Fruit fly (Drosophila melanogaster) whole organism, wandering third instar larva: ENCODE measurements around the gene Btk.
A peak's percentile ranks its signal among the peaks of the same experiment; 100 is the strongest.

ENCODE experiments used
- Abd-B ChIP-seq: fragments of >200 bp; optimal IDR thresholded peaks from 2 replicates; lab custom pipeline; 2017; ENCODE audit warnings: missing biosample characterization, missing genetic modification characterization
- CG32264 ChIP-seq: fragments of 200-800 bp; sonication (Bioruptor generic); optimal IDR thresholded peaks from 2 replicates; lab custom pipeline; 2016; ENCODE audit warnings: missing biosample characterization, missing genetic modification characterization
- CG9705 ChIP-seq: fragments of 200-800 bp; sonication (Bioruptor generic); optimal IDR thresholded peaks from 2 replicates; lab custom pipeline; 2018; ENCODE audit warnings: missing biosample characterization, mild to moderate bottlenecking, missing genetic modification characterization
- CrebA ChIP-seq: fragments of 200-800 bp; sonication (Bioruptor generic); optimal IDR thresholded peaks from 2 replicates; lab custom pipeline; 2016; ENCODE audit warnings: missing biosample characterization, mild to moderate bottlenecking, missing genetic modification characterization, borderline replicate concordance
- Dfd ChIP-seq: fragments of >200 bp; optimal IDR thresholded peaks from 2 replicates; lab custom pipeline; 2017; ENCODE audit warnings: missing biosample characterization, missing genetic modification characterization
- Dif ChIP-seq: fragments of 200-275, 200-300 bp; sonication (Bioruptor generic); optimal IDR thresholded peaks from 2 replicates; lab custom pipeline; 2018; ENCODE audit warnings: missing biosample characterization, missing genetic modification characterization; ENCODE audit not compliant: partially characterized antibody
- GATAd ChIP-seq: sonication (Bioruptor generic); optimal IDR thresholded peaks from 2 replicates; lab custom pipeline; 2016; ENCODE audit warnings: missing biosample characterization, missing genetic modification characterization
- HLH106 ChIP-seq: fragments of 200-800 bp; optimal IDR thresholded peaks from 3 replicates; lab custom pipeline; 2019; ENCODE audit warnings: missing biosample characterization, mild to moderate bottlenecking, missing genetic modification characterization, moderate library complexity
- Hnf4 ChIP-seq: fragments of 200-800 bp; sonication (Bioruptor generic); optimal IDR thresholded peaks from 2 replicates; lab custom pipeline; 2016; ENCODE audit warnings: missing biosample characterization, mild to moderate bottlenecking, missing genetic modification characterization
- Hr78 ChIP-seq: fragments of >200 bp; optimal IDR thresholded peaks from 2 replicates; lab custom pipeline; 2017; ENCODE audit warnings: missing biosample characterization, missing genetic modification characterization
- Hr83 ChIP-seq: fragments of 200-300 bp; sonication (Bioruptor generic); optimal IDR thresholded peaks from 2 replicates; lab custom pipeline; 2016; ENCODE audit warnings: missing biosample characterization, mild to moderate bottlenecking, missing genetic modification characterization, moderate library complexity; ENCODE audit not compliant: poor library complexity, severe bottlenecking
- Jra ChIP-seq: sonication (Bioruptor generic); optimal IDR thresholded peaks from 2 replicates; lab custom pipeline; 2016; ENCODE audit warnings: missing biosample characterization, missing genetic modification characterization
- Mio ChIP-seq: sonication (Bioruptor generic); optimal IDR thresholded peaks from 2 replicates; lab custom pipeline; 2016; ENCODE audit warnings: missing biosample characterization, missing genetic modification characterization
- Myc ChIP-seq: fragments of >200 bp; optimal IDR thresholded peaks from 2 replicates; lab custom pipeline; 2017
- N ChIP-seq: fragments of >200 bp; optimal IDR thresholded peaks from 2 replicates; lab custom pipeline; 2018; ENCODE audit warnings: missing biosample characterization, missing external identifiers, missing genetic modification characterization
- OdsH ChIP-seq: fragments of 200-800 bp; sonication (Bioruptor generic); optimal IDR thresholded peaks from 2 replicates; lab custom pipeline; 2016; ENCODE audit warnings: missing biosample characterization, mild to moderate bottlenecking, missing genetic modification characterization
- Rel ChIP-seq, 2 experiments: fragments of 200-800 bp; sonication (Bioruptor generic) in 1 of 2; optimal IDR thresholded peaks; 2 replicates in 1 of 2; 3 replicates in 1 of 2; lab custom pipeline; 2016 to 2019; ENCODE audit warnings: mild to moderate bottlenecking in 2 of 2, missing biosample characterization in 2 of 2, missing genetic modification characterization in 2 of 2, moderate library complexity in 1 of 2
- Sp1 ChIP-seq: fragments of 200-800 bp; sonication (Bioruptor generic); optimal IDR thresholded peaks from 3 replicates; lab custom pipeline; 2019; ENCODE audit warnings: missing biosample characterization, mild to moderate bottlenecking, missing genetic modification characterization, moderate library complexity
- Vsx2 ChIP-seq: fragments of 200-300, 225-300 bp; sonication (Bioruptor generic); optimal IDR thresholded peaks from 2 replicates; lab custom pipeline; 2018; ENCODE audit warnings: missing biosample characterization, missing genetic modification characterization; ENCODE audit not compliant: partially characterized antibody
- br ChIP-seq: fragments of 200-800 bp; sonication (Bioruptor generic); optimal IDR thresholded peaks from 2 replicates; lab custom pipeline; 2016; ENCODE audit warnings: missing biosample characterization, missing genetic modification characterization
- brk ChIP-seq: fragments of 200-800 bp; sonication (Bioruptor generic); optimal IDR thresholded peaks from 2 replicates; lab custom pipeline; 2016; ENCODE audit warnings: missing biosample characterization, mild to moderate bottlenecking, missing genetic modification characterization
- dmrt93B ChIP-seq: fragments of 200-800 bp; sonication (Bioruptor generic); optimal IDR thresholded peaks from 2 replicates; lab custom pipeline; 2018; ENCODE audit warnings: missing biosample characterization, mild to moderate bottlenecking, missing genetic modification characterization
- dsf ChIP-seq: sonication (Bioruptor generic); optimal IDR thresholded peaks from 2 replicates; lab custom pipeline; 2016; ENCODE audit warnings: missing biosample characterization, missing genetic modification characterization, borderline replicate concordance
- ey ChIP-seq: fragments of 200-800 bp; sonication (Bioruptor generic); optimal IDR thresholded peaks from 2 replicates; lab custom pipeline; 2016; ENCODE audit warnings: missing biosample characterization, missing genetic modification characterization
- foxo ChIP-seq, 2 experiments: fragments of 200-800 bp; sonication (Bioruptor generic); optimal IDR thresholded peaks; 2 replicates in 1 of 2; 3 replicates in 1 of 2; lab custom pipeline; 2016 to 2017; ENCODE audit warnings: missing biosample characterization in 2 of 2, missing genetic modification characterization in 2 of 2
- fru ChIP-seq: fragments of 200-800 bp; sonication (Bioruptor generic); optimal IDR thresholded peaks from 3 replicates; lab custom pipeline; 2016; ENCODE audit warnings: missing biosample characterization, mild to moderate bottlenecking, missing genetic modification characterization
- h ChIP-seq: fragments of 200-800 bp; sonication (Bioruptor generic); optimal IDR thresholded peaks from 3 replicates; lab custom pipeline; 2016; ENCODE audit warnings: missing biosample characterization, mild to moderate bottlenecking, missing genetic modification characterization
- jim ChIP-seq: fragments of 175-275, 200-325 bp; sonication (Bioruptor generic); optimal IDR thresholded peaks from 2 replicates; lab custom pipeline; 2016; ENCODE audit warnings: missing biosample characterization, mild to moderate bottlenecking, missing genetic modification characterization
- lola ChIP-seq: fragments of >200 bp; optimal IDR thresholded peaks from 2 replicates; lab custom pipeline; 2017; ENCODE audit warnings: missing biosample characterization, missing genetic modification characterization
- pan ChIP-seq: fragments of >200 bp; optimal IDR thresholded peaks from 2 replicates; lab custom pipeline; 2017
- psq ChIP-seq: fragments of 200-800 bp; sonication (Bioruptor generic); optimal IDR thresholded peaks from 3 replicates; lab custom pipeline; 2017; ENCODE audit warnings: missing biosample characterization, mild to moderate bottlenecking, missing genetic modification characterization, moderate library complexity
- rgr ChIP-seq: fragments of 200-800 bp; sonication (Bioruptor generic); optimal IDR thresholded peaks from 3 replicates; lab custom pipeline; 2016; ENCODE audit warnings: missing biosample characterization, mild to moderate bottlenecking, missing genetic modification characterization
- sage ChIP-seq: fragments of 200-800 bp; sonication (Bioruptor generic); optimal IDR thresholded peaks from 2 replicates; lab custom pipeline; 2016; ENCODE audit warnings: missing biosample characterization, mild to moderate bottlenecking, missing genetic modification characterization
- sv ChIP-seq: fragments of 200-800 bp; sonication (Bioruptor generic); optimal IDR thresholded peaks from 3 replicates; lab custom pipeline; 2016; ENCODE audit warnings: missing biosample characterization, missing genetic modification characterization
- tai ChIP-seq: sonication (Bioruptor generic); optimal IDR thresholded peaks from 2 replicates; lab custom pipeline; 2016; ENCODE audit warnings: missing biosample characterization, missing genetic modification characterization
- usp ChIP-seq: fragments of >200 bp; optimal IDR thresholded peaks from 2 replicates; lab custom pipeline; 2017; ENCODE audit warnings: missing biosample characterization, missing genetic modification characterization
- woc ChIP-seq: sonication (Bioruptor generic); optimal IDR thresholded peaks from 2 replicates; lab custom pipeline; 2016; ENCODE audit warnings: missing biosample characterization, mild to moderate bottlenecking, missing genetic modification characterization

The Btk gene

dm6 chr2L:8319858-8320525 lies 19.1 kb upstream of the Btk start, which contains the start of the genes mtsh and strat:
TSS of gene mtsh (minus strand) at chr2L:8319908.
TSS of gene strat (plus strand) at chr2L:8320328.
- TF ChIP-seq sage (GFP tag; lab: Kevin White, UChicago): no peak
- no peak for TF ChIP-seq N (GFP tag; lab: Kevin White, UChicago)
- TF ChIP-seq dmrt93B (GFP tag; lab: Kevin White, UChicago): peak; percentile 33
- peak; percentile 42 for TF ChIP-seq psq (GFP tag; lab: Kevin White, UChicago)
- TF ChIP-seq jim (GFP tag; lab: Kevin White, UChicago): no peak
- peak; percentile 11 for TF ChIP-seq ey (GFP tag; lab: Kevin White, UChicago)
- peak; percentile 57 for TF ChIP-seq Sp1 (GFP tag; lab: Kevin White, UChicago)
- TF ChIP-seq CG32264 (GFP tag; lab: Kevin White, UChicago): no peak
- peak; percentile 53 for TF ChIP-seq Hr83 (GFP tag; lab: Kevin White, UChicago)
- no peak for TF ChIP-seq Vsx2
- peak; percentile 78 for TF ChIP-seq CG9705 (GFP tag; lab: Kevin White, UChicago)
- TF ChIP-seq OdsH: peak; percentile 52
- peak; percentile 63 for TF ChIP-seq rgr
- no peak for TF ChIP-seq GATAd (GFP tag; lab: Kevin White, UChicago)
- no peak for TF ChIP-seq br
- TF ChIP-seq usp (GFP tag; lab: Kevin White, UChicago): no peak
- peak in 1 of 2 experiments; percentile 64 for TF ChIP-seq foxo (GFP tag; optimal IDR thresholded peaks at IDR 0.05; lab: Kevin White, UChicago)

dm6 chr2L:8311741-8312140 lies 10.9 kb upstream of the Btk start:
- no peak for TF ChIP-seq brk (GFP tag; lab: Kevin White, UChicago)
- TF ChIP-seq CG9705 (GFP tag; lab: Kevin White, UChicago): no peak
- no peak for TF ChIP-seq OdsH
- TF ChIP-seq Rel (GFP tag; optimal IDR thresholded peaks at IDR 0.05; lab: Kevin White, UChicago): no peak
- peak; percentile 98 for TF ChIP-seq Rel (tag; optimal IDR thresholded peaks at IDR 0.05; lab: Kevin White, UChicago)

dm6 chr2L:8311091-8311490 lies 10.2 kb upstream of the Btk start, which contains the start of the genes CG7810 and CG7806:
TSS of gene CG7810 (minus strand) at chr2L:8311195.
TSS of gene CG7806 (plus strand) at chr2L:8311399.
- TF ChIP-seq jim (GFP tag; lab: Kevin White, UChicago) (no peak), psq (GFP tag; lab: Kevin White, UChicago) (peak; percentile 84), foxo (GFP tag; optimal IDR thresholded peaks at IDR 0.05; lab: Kevin White, UChicago) (peak; percentile 70 to 90), OdsH (peak; percentile 92), dsf (GFP tag; lab: Kevin White, UChicago) (peak; percentile 90), Hnf4 (GFP tag; lab: Kevin White, UChicago) (peak; percentile 94), Hr83 (GFP tag; lab: Kevin White, UChicago) (peak; percentile 72), sv (GFP tag; lab: Kevin White, UChicago) (peak; percentile 69), Myc (lab: Kevin White, UChicago) (no peak), ey (GFP tag; lab: Kevin White, UChicago) (peak; percentile 91), GATAd (GFP tag; lab: Kevin White, UChicago) (peak; percentile 64), sage (GFP tag; lab: Kevin White, UChicago) (no peak), CrebA (no peak), Dfd (GFP tag; lab: Kevin White, UChicago) (no peak), Jra (peak; percentile 87), HLH106 (peak; percentile 87), dmrt93B (GFP tag; lab: Kevin White, UChicago) (no peak), pan (lab: Kevin White, UChicago) (no peak), N (GFP tag; lab: Kevin White, UChicago) (no peak), Mio (GFP tag; lab: Kevin White, UChicago) (peak; percentile 41), Rel (GFP tag; optimal IDR thresholded peaks at IDR 0.05; lab: Kevin White, UChicago) (no peak), Rel (tag; optimal IDR thresholded peaks at IDR 0.05; lab: Kevin White, UChicago) (peak; percentile 80), fru (no peak), Sp1 (GFP tag; lab: Kevin White, UChicago) (peak; percentile 90), Dif (GFP tag; lab: Kevin White, UChicago) (no peak), h (peak; percentile 93), brk (GFP tag; lab: Kevin White, UChicago) (no peak), lola (no peak), rgr (peak; percentile 95), Vsx2 (no peak), CG32264 (GFP tag; lab: Kevin White, UChicago) (no peak), woc (GFP tag; lab: Kevin White, UChicago) (peak; percentile 84), Abd-B (GFP tag; lab: Kevin White, UChicago) (no peak), CG9705 (GFP tag; lab: Kevin White, UChicago) (peak; percentile 77), br (no peak), Hr78 (GFP tag; lab: Kevin White, UChicago) (no peak), tai (GFP tag; lab: Kevin White, UChicago) (no peak)
